Fruit fly (Drosophila melanogaster): ENCODE measurements around the gene CG15458.

CG15458 gene

DNA sequence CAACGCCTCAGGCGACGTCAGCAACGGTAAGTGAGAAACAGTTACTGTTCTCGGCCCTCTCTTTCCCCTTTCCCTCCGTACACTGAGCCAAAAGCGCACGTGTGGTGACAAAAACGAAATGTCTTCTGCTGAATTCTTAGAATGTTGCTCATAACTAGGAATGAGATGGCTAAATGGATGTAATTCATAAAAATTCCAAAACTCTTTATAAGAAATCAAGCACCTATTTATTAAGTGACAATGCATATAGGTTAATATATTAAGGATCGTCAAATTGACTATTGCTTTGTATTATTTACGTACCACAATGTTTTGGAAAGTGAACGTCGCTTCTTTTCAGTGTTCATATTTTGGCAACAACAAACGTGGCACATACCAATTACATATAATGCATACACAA is 20.5 kb upstream of the CG15458 start (continued):
- TF ChIP-seq zf30C (GFP tag; optimal IDR thresholded peaks at IDR 0.05) (peak; percentile 50), CG6683 (GFP tag; optimal IDR thresholded peaks at IDR 0.05) (no peak), mam (GFP tag; optimal IDR thresholded peaks at IDR 0.05) (peak; percentile 38), CG11456 (GFP tag; IDR thresholded peaks at IDR 0.05) (no peak), ftz-f1 (GFP tag; optimal IDR thresholded peaks at IDR 0.05) (no peak), tup (GFP tag; optimal IDR thresholded peaks at IDR 0.05) (no peak), Oaz (GFP tag; IDR thresholded peaks at IDR 0.05) (no peak), CG10462 (GFP tag; optimal IDR thresholded peaks at IDR 0.05) (no peak), prd (optimal IDR thresholded peaks at IDR 0.05) (no peak), prd (GFP tag; IDR thresholded peaks at IDR 0.05) (no peak), Lpt (GFP tag; optimal IDR thresholded peaks at IDR 0.05) (no peak), CG1602 (GFP tag; optimal IDR thresholded peaks at IDR 0.05) (no peak), otp (GFP tag; IDR thresholded peaks at IDR 0.05) (no peak), CG6854 (GFP tag; optimal IDR thresholded peaks at IDR 0.05) (no peak), CkIIα-i1 (GFP tag; IDR thresholded peaks at IDR 0.05) (no peak), Doc2 (GFP tag; IDR thresholded peaks at IDR 0.05) (no peak), Trl (optimal IDR thresholded peaks at IDR 0.05) (no peak), Trl (GFP tag; optimal IDR thresholded peaks at IDR 0.05) (no peak), Ssrp (tag; optimal IDR thresholded peaks at IDR 0.05) (no peak), mld (GFP tag; IDR thresholded peaks at IDR 0.05; ENCODE audit: partially characterized antibody) (no peak), ham (GFP tag; IDR thresholded peaks at IDR 0.05) (no peak), sob (GFP tag; IDR thresholded peaks at IDR 0.05) (0 out of 2 replicates have a peak, but pooled peaks have one; percentile 33), Chrac-16 (GFP tag; optimal IDR thresholded peaks at IDR 0.05) (no peak), Hmr (GFP tag; optimal IDR thresholded peaks at IDR 0.05) (peak; percentile 68), CG17802 (tag; optimal IDR thresholded peaks at IDR 0.05) (no peak), Stat92E (GFP tag; optimal IDR thresholded peaks at IDR 0.05) (no peak), CG14050 (GFP tag; IDR thresholded peaks at IDR 0.05) (no peak), CG15696 (tag; optimal IDR thresholded peaks at IDR 0.05) (no peak), Hsf (GFP tag; optimal IDR thresholded peaks at IDR 0.05) (peak; percentile 6), scrt (GFP tag; optimal IDR thresholded peaks at IDR 0.05) (no peak), CG32772 (GFP tag; IDR thresholded peaks at IDR 0.05) (no peak), kay (GFP tag; optimal IDR thresholded peaks at IDR 0.05) (no peak), p53 (GFP tag; optimal IDR thresholded peaks at IDR 0.05) (no peak), HLH3B (GFP tag; IDR thresholded peaks at IDR 0.05) (no peak), Sox100B (GFP tag; optimal IDR thresholded peaks at IDR 0.05) (no peak), gce (GFP tag; IDR thresholded peaks at IDR 0.05) (no peak), Sry-β (GFP tag; optimal IDR thresholded peaks at IDR 0.05) (no peak), CG31365 (tag; optimal IDR thresholded peaks at IDR 0.05) (no peak), Elba2 (GFP tag; optimal IDR thresholded peaks at IDR 0.05) (no peak), schlank (tag; optimal IDR thresholded peaks at IDR 0.05) (peak; percentile 5), CG7271 (tag; optimal IDR thresholded peaks at IDR 0.05) (no peak), CG7745 (tag; optimal IDR thresholded peaks at IDR 0.05) (no peak), cwo (GFP tag; optimal IDR thresholded peaks at IDR 0.05) (peak; percentile 39), CG18476 (GFP tag; optimal IDR thresholded peaks at IDR 0.05) (no peak), jigr1 (GFP tag; IDR thresholded peaks at IDR 0.05) (no peak), Poxn (GFP tag; IDR thresholded peaks at IDR 0.05) (no peak), lilli (GFP tag; optimal IDR thresholded peaks at IDR 0.05) (peak; percentile 49), fd64A (GFP tag; optimal IDR thresholded peaks at IDR 0.05) (no peak), pb (GFP tag; optimal IDR thresholded peaks at IDR 0.05) (no peak), CG4282 (GFP tag; optimal IDR thresholded peaks at IDR 0.05) (no peak), slou (GFP tag; optimal IDR thresholded peaks at IDR 0.05) (no peak), aop (GFP tag; IDR thresholded peaks at IDR 0.05) (no peak), klu (GFP tag; IDR thresholded peaks at IDR 0.05) (no peak)

All from whole organism, embryonic.